Fruit fly (Drosophila melanogaster) whole organism, embryonic: ENCODE data around the gene NimB1.

Experiments used
- Adf1 ChIP-seq: fragments of 200-800 bp; sonication (Bioruptor generic); IDR thresholded peaks from 2 replicates; pipeline ENCODE4 v1.3.6; 2022; ENCODE audit warnings: missing biosample characterization, missing genetic modification characterization
- CkIIα-i1 ChIP-seq: fragments of 200-800 bp; sonication (Bioruptor generic); IDR thresholded peaks from 2 replicates; pipeline ENCODE4 v1.3.6; 2022; ENCODE audit warnings: missing biosample characterization, missing genetic modification characterization
- D19A ChIP-seq: fragments of 200-800 bp; optimal IDR thresholded peaks from 3 replicates; lab custom pipeline; 2019; ENCODE audit warnings: missing biosample characterization, mild to moderate bottlenecking, missing genetic modification characterization, moderate library complexity
- Dek ChIP-seq: fragments of 200-800 bp; sonication (Bioruptor generic); optimal IDR thresholded peaks from 3 replicates; lab custom pipeline; 2019; ENCODE audit warnings: missing biosample characterization, mild to moderate bottlenecking, missing genetic modification characterization, moderate library complexity
- Dip3 ChIP-seq: fragments of 200-800 bp; sonication (Bioruptor generic); optimal IDR thresholded peaks from 3 replicates; lab custom pipeline; 2016; ENCODE audit warnings: missing biosample characterization, missing genetic modification characterization
- pzg ChIP-seq: fragments of 200-800 bp; sonication (Bioruptor generic); optimal IDR thresholded peaks from 3 replicates; lab custom pipeline; 2018; ENCODE audit warnings: missing biosample characterization, mild to moderate bottlenecking, missing genetic modification characterization, moderate library complexity

Gene NimB1

dm6 chr2L:14013478-14013877 is 50.2 kb downstream of the NimB1 start (continued):
- no peak for TF ChIP-seq D19A (tag; lab: Kevin White, UChicago)
- TF ChIP-seq pzg (GFP tag; lab: Kevin White, UChicago): no peak
- TF ChIP-seq Adf1 (GFP tag; lab: Robert Waterston, UW): peak; percentile 96
- TF ChIP-seq Dip3 (GFP tag; lab: Kevin White, UChicago): no peak
- TF ChIP-seq Dek: no peak
- TF ChIP-seq CkIIα-i1 (GFP tag; lab: Robert Waterston, UW): no peak
